Worm (Caenorhabditis elegans) whole organism, L2 larva: ENCODE data around the gene dmsr-3.
A peak's percentile ranks its signal among the peaks of the same experiment; 100 is the strongest.

Experiments used
- ceh-16 ChIP-seq: fragments of 150-350 bp; optimal IDR thresholded peaks from 2 replicates; lab custom pipeline; 2014; ENCODE audit warnings: missing biosample characterization, missing genetic modification characterization
- skn-1 ChIP-seq: sonication (generic microtip); optimal IDR thresholded peaks from 2 replicates; lab custom pipeline; 2017; ENCODE audit warnings: missing biosample characterization, missing genetic modification characterization
- unc-62 ChIP-seq: fragments of 150-350 bp; optimal IDR thresholded peaks from 2 replicates; lab custom pipeline; 2014; ENCODE audit warnings: missing biosample characterization, missing genetic modification reagents, missing genetic modification characterization
- zag-1 ChIP-seq: fragments of 150-350 bp; optimal IDR thresholded peaks from 2 replicates; lab custom pipeline; 2014; ENCODE audit warnings: missing biosample characterization, missing genetic modification characterization

DNA sequence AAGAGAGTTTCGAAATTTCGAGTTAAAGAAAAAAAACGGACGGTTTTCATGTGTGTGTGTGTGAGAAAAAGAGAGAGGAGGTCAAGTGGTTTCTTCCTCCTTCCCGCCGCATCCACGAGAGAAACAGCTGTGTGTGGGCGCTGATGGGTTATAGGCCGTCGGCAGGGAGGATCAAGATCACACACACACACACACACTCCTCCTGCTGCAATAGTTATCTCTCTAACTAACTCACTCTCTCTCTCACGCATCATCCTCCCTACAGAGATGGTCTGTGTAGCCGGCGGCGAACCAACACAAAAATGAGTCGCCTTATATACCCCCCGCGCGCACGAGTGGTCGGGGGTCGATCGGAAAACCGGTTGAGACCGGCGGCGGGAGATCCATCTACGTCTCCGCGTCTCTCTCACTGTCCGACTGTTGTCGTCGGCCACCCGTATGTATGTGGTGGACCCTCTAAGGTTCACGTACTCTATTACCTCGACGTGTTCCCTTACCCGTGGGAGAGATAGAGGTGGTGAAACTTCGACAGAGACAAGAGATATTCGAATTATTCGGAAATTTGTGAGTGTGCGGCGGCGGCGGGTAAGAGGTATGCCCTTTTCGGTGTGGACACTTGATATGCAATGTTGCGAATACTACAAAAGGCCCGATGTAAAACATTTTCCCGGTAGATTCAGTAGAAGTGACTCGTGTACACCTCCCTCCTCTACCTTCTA, 64.4 kb downstream of the dmsr-3 start:
- TF ChIP-seq ceh-16: peak; percentile 88
- no peak for TF ChIP-seq zag-1 (tag; lab: Kevin White, UChicago)
- no peak for TF ChIP-seq skn-1
- no peak for TF ChIP-seq unc-62 (GFP tag; lab: Kevin White, UChicago)
